Worm (Caenorhabditis elegans): ENCODE measurements around the gene F11C1.9.

- TF ChIP-seq pha-4 (GFP tag; IDR thresholded peaks at IDR 0.05) (no peak), pha-4 (tag; optimal IDR thresholded peaks at IDR 0.05) (no peak), mdl-1 (tag; optimal IDR thresholded peaks at IDR 0.05) (no peak), nhr-6 (tag; optimal IDR thresholded peaks at IDR 0.05) (no peak), skn-1 (tag; optimal IDR thresholded peaks at IDR 0.05) (no peak), ZK546.5 (tag; optimal IDR thresholded peaks at IDR 0.05) (no peak), F49E8.2 (tag; optimal IDR thresholded peaks at IDR 0.05; ENCODE audit: borderline replicate concordance) (no peak), lin-38 (GFP tag; IDR thresholded peaks at IDR 0.05) (no peak), F37D6.2 (tag; optimal IDR thresholded peaks at IDR 0.05) (no peak), rbr-2 (tag; optimal IDR thresholded peaks at IDR 0.05) (no peak), nhr-11 (tag; optimal IDR thresholded peaks at IDR 0.05) (no peak), D1046.2 (GFP tag; IDR thresholded peaks at IDR 0.05) (no peak), ceh-62 (tag; optimal IDR thresholded peaks at IDR 0.05) (no peak)
Measured at ce11 chrX:12976774-12977173, 577 bp downstream of the F11C1.9 start, which contains the start of the genes F11C1.4 and F11C1.10.

Data from whole organism, L4 larva.